Fruit fly (Drosophila melanogaster): ENCODE data around the gene Myo61F.

Myo61F gene

dm6 chr3L:1352065-1352464 lies 33.8 kb downstream of the Myo61F start (continued):
- TF ChIP-seq ham (GFP tag; IDR thresholded peaks at IDR 0.05) (no peak), CG3726 (GFP tag; IDR thresholded peaks at IDR 0.05) (no peak), Six4 (GFP tag; optimal IDR thresholded peaks at IDR 0.05) (no peak), pum (GFP tag; optimal IDR thresholded peaks at IDR 0.05) (no peak), CG15696 (tag; optimal IDR thresholded peaks at IDR 0.05) (peak; percentile 36), Hr78 (GFP tag; optimal IDR thresholded peaks at IDR 0.05) (no peak), CG11398 (GFP tag; optimal IDR thresholded peaks at IDR 0.05) (no peak), Bgb (GFP tag; IDR thresholded peaks at IDR 0.05; ENCODE audit: partially characterized antibody) (peak; percentile 89), ci (GFP tag; IDR thresholded peaks at IDR 0.05) (peak; percentile 82), Gsc (GFP tag; IDR thresholded peaks at IDR 0.05) (no peak), CG12391 (tag; optimal IDR thresholded peaks at IDR 0.05) (peak; percentile 29), Fer2 (tag; optimal IDR thresholded peaks at IDR 0.05) (peak; percentile 2), CG18599 (GFP tag; optimal IDR thresholded peaks at IDR 0.05) (no peak), cad (GFP tag; optimal IDR thresholded peaks at IDR 0.05) (peak; percentile 41), cwo (GFP tag; optimal IDR thresholded peaks at IDR 0.05) (no peak), CkIIα-i1 (GFP tag; IDR thresholded peaks at IDR 0.05) (no peak), onecut (GFP tag; IDR thresholded peaks at IDR 0.05) (no peak), stwl (tag; optimal IDR thresholded peaks at IDR 0.05) (peak; percentile 79), CG1602 (GFP tag; optimal IDR thresholded peaks at IDR 0.05) (no peak), CG12219 (GFP tag; optimal IDR thresholded peaks at IDR 0.05) (peak; percentile 7), ssp (GFP tag; IDR thresholded peaks at IDR 0.05) (peak; percentile 31; the same call in 1 of the 2 replicates), CG17612 (GFP tag; IDR thresholded peaks at IDR 0.05) (no peak), bab2 (GFP tag; optimal IDR thresholded peaks at IDR 0.05) (no peak), Poxn (GFP tag; IDR thresholded peaks at IDR 0.05) (no peak), Sry-β (GFP tag; optimal IDR thresholded peaks at IDR 0.05) (peak; percentile 32), CG10979 (tag; optimal IDR thresholded peaks at IDR 0.05) (peak; percentile 35), Med (GFP tag) (peak; percentile 91), inv (GFP tag; IDR thresholded peaks at IDR 0.05; ENCODE audit: partially characterized antibody) (peak; percentile 73), toy (GFP tag; IDR thresholded peaks at IDR 0.05) (no peak), CG18764 (GFP tag; optimal IDR thresholded peaks at IDR 0.05) (no peak), Chrac-16 (GFP tag; optimal IDR thresholded peaks at IDR 0.05) (no peak), CHES-1-like (GFP tag; optimal IDR thresholded peaks at IDR 0.05) (no peak), NFAT (GFP tag; IDR thresholded peaks at IDR 0.05) (peak; percentile 29; the same call in 1 of the 2 replicates), pita (GFP tag; optimal IDR thresholded peaks at IDR 0.05) (peak; percentile 34), pzg (GFP tag; optimal IDR thresholded peaks at IDR 0.05) (peak; percentile 22), CG13894 (tag; optimal IDR thresholded peaks at IDR 0.05) (peak; percentile 53), Drgx (GFP tag; IDR thresholded peaks at IDR 0.05) (no peak), CG14667 (GFP tag; IDR thresholded peaks at IDR 0.05) (no peak), Taf1 (GFP tag; IDR thresholded peaks at IDR 0.05) (no peak), CG8924 (tag; optimal IDR thresholded peaks at IDR 0.05) (peak; percentile 54), pan (optimal IDR thresholded peaks at IDR 0.05) (no peak), pan (GFP tag; optimal IDR thresholded peaks at IDR 0.05 in 1 of 2, IDR thresholded peaks at IDR 0.05 in 1 of 2) (peak in 1 of 2 experiments; percentile 52), CG1603 (tag; optimal IDR thresholded peaks at IDR 0.05) (peak; percentile 50), CG14965 (GFP tag; optimal IDR thresholded peaks at IDR 0.05; ENCODE audit: borderline replicate concordance) (no peak), CG9609 (GFP tag; optimal IDR thresholded peaks at IDR 0.05) (no peak), psq (GFP tag; optimal IDR thresholded peaks at IDR 0.05) (no peak), abd-A (tag; optimal IDR thresholded peaks at IDR 0.05) (peak; percentile 82), fu2 (GFP tag; optimal IDR thresholded peaks at IDR 0.05) (no peak), Ada2b (GFP tag; IDR thresholded peaks at IDR 0.05) (no peak), Dfd (GFP tag; optimal IDR thresholded peaks at IDR 0.05) (no peak), CG18011 (GFP tag; optimal IDR thresholded peaks at IDR 0.05) (no peak), E2f2 (GFP tag; IDR thresholded peaks at IDR 0.05) (peak; percentile 16; the same call in 1 of the 2 replicates)

Data from whole organism, embryonic.